Worm (Caenorhabditis elegans) whole organism, L1 larva: ENCODE measurements around the gene panl-2.

Experiments
- C16A3.4 ChIP-seq: fragments of 150-350 bp; optimal IDR thresholded peaks from 2 replicates; lab custom pipeline; 2014; ENCODE audit warnings: missing biosample characterization, missing genetic modification characterization
- F16B12.6 ChIP-seq: fragments of 150-350 bp; optimal IDR thresholded peaks from 2 replicates; lab custom pipeline; 2014; ENCODE audit warnings: missing biosample characterization, missing genetic modification characterization
- alr-1 ChIP-seq: fragments of 200-800 bp; sonication (Bioruptor generic); optimal IDR thresholded peaks from 2 replicates; lab custom pipeline; 2018; ENCODE audit warnings: borderline replicate concordance, mild to moderate bottlenecking, missing genetic modification characterization, missing compliant biosample characterization
- ceh-82 ChIP-seq, 3 experiments: fragments of 150-350 bp in 1 of 3; sonication (generic microtip) in 2 of 3; optimal IDR thresholded peaks; 2 replicates each; lab custom pipeline; 2014 to 2017; ENCODE audit warnings: missing biosample characterization in 3 of 3, missing genetic modification characterization in 3 of 3
- dpl-1 ChIP-seq, 3 experiments: fragments of 150-350 bp in 2 of 3; sonication (generic microtip) in 1 of 3; optimal IDR thresholded peaks; 2 replicates each; lab custom pipeline; 2014 to 2017; ENCODE audit warnings: missing biosample characterization in 3 of 3, missing genetic modification characterization in 3 of 3, missing genetic modification reagents in 3 of 3
- dsc-1 ChIP-seq: sonication (generic microtip); optimal IDR thresholded peaks from 2 replicates; lab custom pipeline; 2016; ENCODE audit warnings: mild to moderate bottlenecking, missing genetic modification characterization, missing compliant biosample characterization
- efl-1 ChIP-seq, 4 experiments: fragments of 150-350 bp; optimal IDR thresholded peaks in 3 of 4; peaks in 1 of 4; 1 replicate in 1 of 4; 2 replicates in 3 of 4; lab custom pipeline; 2014; ENCODE audit warnings: missing biosample characterization in 2 of 4, missing genetic modification characterization in 2 of 4, missing genetic modification reagents in 2 of 4
- egl-27 ChIP-seq, 2 experiments: fragments of 150-350 bp in 1 of 2; sonication (generic microtip); optimal IDR thresholded peaks; 3 replicates each; lab custom pipeline; 2017 to 2018; ENCODE audit warnings: missing biosample characterization in 2 of 2, missing genetic modification characterization in 2 of 2, missing genetic modification reagents in 2 of 2
- elt-3 ChIP-seq, 6 experiments: fragments of 150-350 bp in 1 of 6; sonication (generic microtip); optimal IDR thresholded peaks; 2 replicates each; lab custom pipeline; 2017 to 2018; ENCODE audit warnings: missing biosample characterization in 6 of 6, missing genetic modification characterization in 6 of 6, inconsistent platforms in 1 of 6
- fkh-10 ChIP-seq: sonication (generic microtip); optimal IDR thresholded peaks from 2 replicates; lab custom pipeline; 2017; ENCODE audit warnings: missing biosample characterization, missing genetic modification reagents, missing genetic modification characterization
- fkh-8 ChIP-seq: sonication (generic microtip); optimal IDR thresholded peaks from 2 replicates; lab custom pipeline; 2016; ENCODE audit warnings: mild to moderate bottlenecking, missing genetic modification characterization, missing compliant biosample characterization
- lin-13 ChIP-seq: fragments of 150-350 bp; optimal IDR thresholded peaks from 2 replicates; lab custom pipeline; 2014; ENCODE audit warnings: missing biosample characterization, missing genetic modification reagents, missing genetic modification characterization
- lin-14 ChIP-seq: fragments of 200-800 bp; sonication (Bioruptor generic); optimal IDR thresholded peaks from 2 replicates; lab custom pipeline; 2018; ENCODE audit warnings: mild to moderate bottlenecking, missing genetic modification characterization, moderate library complexity, missing compliant biosample characterization
- lin-15B ChIP-seq: fragments of 150-350 bp; sonication (generic microtip); optimal IDR thresholded peaks from 3 replicates; lab custom pipeline; 2014; ENCODE audit warnings: missing biosample characterization, missing genetic modification characterization
- lin-35 ChIP-seq, 2 experiments: fragments of 150-350 bp; optimal IDR thresholded peaks; 2 replicates each; lab custom pipeline; 2014; ENCODE audit warnings: missing biosample characterization in 2 of 2, missing genetic modification characterization in 2 of 2, missing genetic modification reagents in 2 of 2
- lsy-2 ChIP-seq, 2 experiments: fragments of 150-350 bp; optimal IDR thresholded peaks; 2 replicates each; lab custom pipeline; 2014; ENCODE audit warnings: missing biosample characterization in 2 of 2, missing genetic modification characterization in 2 of 2
- mep-1 ChIP-seq: fragments of 150-350 bp; optimal IDR thresholded peaks from 2 replicates; lab custom pipeline; 2014; ENCODE audit warnings: missing biosample characterization, missing genetic modification characterization
- nhr-12 ChIP-seq: sonication (generic microtip); optimal IDR thresholded peaks from 2 replicates; lab custom pipeline; 2017; ENCODE audit warnings: missing biosample characterization, missing genetic modification characterization
- nhr-20 ChIP-seq: sonication (generic microtip); optimal IDR thresholded peaks from 2 replicates; lab custom pipeline; 2016; ENCODE audit warnings: mild to moderate bottlenecking, missing genetic modification characterization, missing compliant biosample characterization
- nhr-237 ChIP-seq: fragments of 150-350 bp; optimal IDR thresholded peaks from 2 replicates; lab custom pipeline; 2014; ENCODE audit warnings: missing biosample characterization, missing genetic modification characterization
- nhr-47 ChIP-seq: sonication (generic microtip); optimal IDR thresholded peaks from 2 replicates; lab custom pipeline; 2016; ENCODE audit warnings: mild to moderate bottlenecking, missing genetic modification characterization, moderate library complexity, missing compliant biosample characterization
- nhr-71 ChIP-seq: sonication (generic microtip); optimal IDR thresholded peaks from 2 replicates; lab custom pipeline; 2016; ENCODE audit warnings: mild to moderate bottlenecking, missing genetic modification characterization, moderate library complexity, missing compliant biosample characterization
- nhr-85 ChIP-seq: sonication (generic microtip); peaks from one replicate; lab custom pipeline; 2016; ENCODE audit warnings: missing genetic modification characterization, inconsistent platforms, missing compliant biosample characterization
- pag-3 ChIP-seq: sonication (generic microtip); optimal IDR thresholded peaks from 2 replicates; lab custom pipeline; 2017; ENCODE audit warnings: missing genetic modification characterization, mild to moderate bottlenecking, missing compliant biosample characterization, antibody characterized with exemption, borderline replicate concordance; ENCODE audit not compliant: insufficient read depth
- rnt-1 ChIP-seq: sonication (generic microtip); optimal IDR thresholded peaks from 2 replicates; lab custom pipeline; 2016; ENCODE audit warnings: mild to moderate bottlenecking, missing genetic modification characterization, moderate library complexity, missing compliant biosample characterization
- skn-1 ChIP-seq: fragments of 150-350 bp; optimal IDR thresholded peaks from 2 replicates; lab custom pipeline; 2014; ENCODE audit warnings: missing biosample characterization, missing genetic modification characterization
- snu-23 ChIP-seq: sonication (generic microtip); optimal IDR thresholded peaks from 2 replicates; lab custom pipeline; 2016; ENCODE audit warnings: missing genetic modification characterization, missing compliant biosample characterization
- sup-37 ChIP-seq: fragments of 200-800 bp; sonication (Bioruptor generic); optimal IDR thresholded peaks from 2 replicates; lab custom pipeline; 2018; ENCODE audit warnings: mild to moderate bottlenecking, missing genetic modification characterization, missing compliant biosample characterization
- swsn-7 ChIP-seq: sonication (generic microtip); optimal IDR thresholded peaks from 2 replicates; lab custom pipeline; 2016; ENCODE audit warnings: missing genetic modification characterization, missing compliant biosample characterization
- tbx-2 ChIP-seq: sonication (generic microtip); optimal IDR thresholded peaks from 2 replicates; lab custom pipeline; 2016; ENCODE audit warnings: missing genetic modification characterization, missing compliant biosample characterization
- unc-130 ChIP-seq: fragments of 150-350 bp; optimal IDR thresholded peaks from 2 replicates; lab custom pipeline; 2017; ENCODE audit warnings: missing biosample characterization, missing genetic modification characterization, inconsistent platforms
- unc-98 ChIP-seq: fragments of 200-800 bp; sonication (Bioruptor generic); IDR thresholded peaks from 2 replicates; pipeline ENCODE4 v1.3.6; 2022; ENCODE audit warnings: missing genetic modification characterization, missing compliant biosample characterization
- xbp-1 ChIP-seq: sonication (generic microtip); optimal IDR thresholded peaks from 2 replicates; lab custom pipeline; 2016; ENCODE audit warnings: missing genetic modification characterization, missing compliant biosample characterization
- zag-1 ChIP-seq: fragments of 150-350 bp; optimal IDR thresholded peaks from 2 replicates; lab custom pipeline; 2014; ENCODE audit warnings: missing biosample characterization, missing genetic modification characterization
- zip-4 ChIP-seq: fragments of 200-800 bp; sonication (Bioruptor generic); optimal IDR thresholded peaks from 2 replicates; lab custom pipeline; 2018; ENCODE audit warnings: mild to moderate bottlenecking, missing genetic modification characterization, moderate library complexity, missing compliant biosample characterization

panl-2 gene

DNA sequence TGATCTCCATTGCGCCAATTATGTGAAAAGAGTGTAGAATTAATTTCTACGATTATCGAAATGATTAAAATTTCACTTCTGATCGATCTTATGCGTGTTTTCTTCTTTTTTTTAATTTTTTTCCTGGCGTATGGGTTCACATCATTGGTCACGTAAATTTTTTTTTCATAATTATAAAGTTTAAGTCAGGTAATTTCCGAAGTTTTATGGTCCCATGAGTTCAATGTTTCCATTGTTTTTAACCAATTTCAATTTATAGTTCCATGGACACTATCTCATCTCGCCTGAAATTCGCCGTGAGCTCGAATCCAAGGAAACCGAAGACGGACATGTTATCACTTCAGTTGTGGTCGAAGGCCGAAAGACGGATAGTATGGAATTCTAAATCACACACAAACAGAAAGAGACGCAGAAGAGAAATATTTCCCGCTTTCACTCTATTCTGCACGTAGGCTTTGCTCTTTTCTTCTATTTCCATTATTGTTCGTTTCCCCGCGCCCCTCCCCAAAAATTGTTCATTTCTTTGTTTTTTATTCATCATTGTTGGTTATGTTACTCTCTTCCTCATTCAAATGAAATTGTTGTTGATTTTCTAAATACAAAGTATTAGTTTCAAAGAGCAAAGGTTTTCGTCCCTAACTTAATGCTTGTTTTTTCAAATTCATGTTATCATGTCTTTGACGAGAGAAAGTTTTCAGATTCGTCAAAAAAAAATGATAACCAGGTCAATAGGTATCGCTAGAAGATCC lies 32.5 kb downstream of the panl-2 start, which contains the start of the genes F57B9.8 and coq-2:
Gene F57B9.8 (minus strand): TSS at position 51 of the 749 bp plus-strand sequence.
Gene coq-2 (plus strand): TSS at position 699 of the 749 bp plus-strand sequence.
- TF ChIP-seq egl-27 (tag; optimal IDR thresholded peaks at IDR 0.05; lab: Kevin White, UChicago): no peak
- no peak for TF ChIP-seq tbx-2 (tag; lab: Kevin White, UChicago)

DNA sequence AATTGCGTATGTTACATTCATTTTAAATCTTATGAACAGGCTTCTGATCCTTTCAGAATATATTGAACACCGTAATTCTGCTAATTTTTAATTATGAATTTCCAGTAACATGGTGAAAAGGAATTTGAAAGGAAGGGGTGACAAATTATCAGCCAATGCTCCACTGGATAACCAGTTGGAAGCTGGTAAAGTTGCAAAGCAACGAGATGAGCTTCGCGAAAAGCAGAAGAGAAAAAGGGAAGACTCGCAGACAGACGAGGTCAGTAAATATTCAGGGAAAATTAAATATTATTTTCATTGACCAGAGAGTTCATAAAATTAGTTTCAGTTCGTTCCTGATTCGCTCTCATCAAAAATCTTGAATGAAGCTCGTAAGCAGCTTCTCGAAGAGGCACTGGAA lies 36.0 kb downstream of the panl-2 start, which contains the start of gene byn-1:
Gene byn-1 (plus strand): TSS at position 106 of the 400 bp plus-strand sequence.
- TF ChIP-seq xbp-1 (tag; lab: Kevin White, UChicago) (no peak), lsy-2 (tag; optimal IDR thresholded peaks at IDR 0.05; lab: Kevin White, UChicago) (peak in 1 of 2 experiments; percentile 18)

ce11 chrIII:6929558-6930167 lies 38.3 kb downstream of the panl-2 start, which contains the start of gene inf-1:
Gene inf-1 (plus strand): TSS chrIII:6930134.
- TF ChIP-seq nhr-12 (tag; lab: Kevin White, UChicago) (no peak), xbp-1 (tag; lab: Kevin White, UChicago) (peak; percentile 44), lin-13 (GFP tag; lab: Kevin White, UChicago) (peak; percentile 25), elt-3 (tag; optimal IDR thresholded peaks at IDR 0.05; lab: Kevin White, UChicago) (peak in 2 of 6 experiments; percentile 19 to 46), rnt-1 (tag; lab: Kevin White, UChicago) (peak; percentile 29), ceh-82 (tag; optimal IDR thresholded peaks at IDR 0.05; lab: Kevin White, UChicago) (peak in 1 of 3 experiments; percentile 40), C16A3.4 (tag; lab: Kevin White, UChicago) (peak; percentile 55), lsy-2 (tag; optimal IDR thresholded peaks at IDR 0.05; lab: Kevin White, UChicago) (peak; percentile 67 to 88), dsc-1 (tag; lab: Kevin White, UChicago) (no peak), F16B12.6 (peak; percentile 16), nhr-85 (tag; lab: Kevin White, UChicago) (peak; percentile 57), fkh-8 (tag; lab: Kevin White, UChicago) (peak; percentile 14), nhr-237 (tag; lab: Kevin White, UChicago) (no peak), unc-98 (GFP tag; lab: Robert Waterston, UW) (no peak), fkh-10 (GFP tag; lab: Kevin White, UChicago) (no peak), nhr-71 (tag; lab: Kevin White, UChicago) (peak; percentile 41), zip-4 (GFP tag; lab: Kevin White, UChicago) (no peak), nhr-20 (tag; lab: Kevin White, UChicago) (peak; percentile 34), dpl-1 (GFP tag; optimal IDR thresholded peaks at IDR 0.05; lab: Kevin White, UChicago) (peak; percentile 41 to 77 (median 61)), zag-1 (no peak), swsn-7 (tag; lab: Kevin White, UChicago) (peak; percentile 26), lin-15B (tag; lab: Kevin White, UChicago) (peak; percentile 67), nhr-47 (tag; lab: Kevin White, UChicago) (peak; percentile 18), mep-1 (peak; percentile 66), alr-1 (no peak), snu-23 (GFP tag; lab: Kevin White, UChicago) (peak; percentile 56), pag-3 (tag; lab: Kevin White, UChicago) (no peak), efl-1 (optimal IDR thresholded peaks at IDR 0.05; lab: Kevin White, UChicago) (peak; percentile 63), efl-1 (GFP tag; optimal IDR thresholded peaks at IDR 0.05 in 1 of 2; lab: Kevin White, UChicago) (peak; percentile 70 to 91), lin-14 (GFP tag; lab: Kevin White, UChicago) (peak; percentile 54), lin-35 (GFP tag; optimal IDR thresholded peaks at IDR 0.05; lab: Kevin White, UChicago) (peak; percentile 69 to 81), unc-130 (peak; percentile 25), sup-37 (GFP tag; lab: Kevin White, UChicago) (no peak), skn-1 (tag; lab: Kevin White, UChicago) (peak; percentile 48)
